Worm (Caenorhabditis elegans) whole organism, young adult: ENCODE data around the gene ZK355.3.

ENCODE experiments used
- Y53F4B.3 ChIP-seq: fragments of 200-800 bp; sonication (Bioruptor generic); IDR thresholded peaks from 2 replicates; pipeline ENCODE4 v1.3.6; 2022; ENCODE audit warnings: missing genetic modification reagents, missing genetic modification characterization, missing compliant biosample characterization
- ama-1 ChIP-seq, 3 experiments: fragments of 150-350 bp in 1 of 3; sonication (generic microtip) in 2 of 3; optimal IDR thresholded peaks; 2 replicates each; lab custom pipeline; 2014 to 2018; ENCODE audit warnings: missing biosample characterization in 2 of 3, missing genetic modification characterization in 2 of 3, missing genetic modification reagents in 2 of 3
- aptf-3 ChIP-seq: fragments of 200-800 bp; sonication (Bioruptor generic); IDR thresholded peaks from 2 replicates; pipeline ENCODE4 v1.3.6; 2022; ENCODE audit warnings: missing genetic modification characterization, missing compliant biosample characterization
- ccch-3 ChIP-seq: fragments of 200-800 bp; sonication (Bioruptor generic); optimal IDR thresholded peaks from 2 replicates; lab custom pipeline; 2018; ENCODE audit warnings: mild to moderate bottlenecking, missing genetic modification characterization, missing compliant biosample characterization
- ceh-27 ChIP-seq: fragments of 200-800 bp; sonication (Bioruptor generic); optimal IDR thresholded peaks from 2 replicates; lab custom pipeline; 2018; ENCODE audit warnings: mild to moderate bottlenecking, missing genetic modification characterization, moderate library complexity, missing compliant biosample characterization
- efl-1 ChIP-seq: fragments of 150-350 bp; optimal IDR thresholded peaks from 2 replicates; lab custom pipeline; 2014; ENCODE audit warnings: missing biosample characterization, missing genetic modification reagents, missing genetic modification characterization
- him-1 ChIP-seq: sonication (generic microtip); optimal IDR thresholded peaks from 2 replicates; lab custom pipeline; 2016; ENCODE audit warnings: missing genotype, missing genetic modification reagents, missing genetic modification characterization, missing compliant biosample characterization
- hlh-26 ChIP-seq: fragments of 200-800 bp; sonication (Bioruptor generic); conservative IDR thresholded peaks from 2 replicates; pipeline ENCODE4 v1.3.6; 2022; ENCODE audit warnings: missing genetic modification reagents, missing genetic modification characterization, missing compliant biosample characterization
- let-607 ChIP-seq, 2 experiments: fragments of 200-800 bp in 1 of 2; sonication (Bioruptor generic) in 1 of 2; sonication (generic microtip) in 1 of 2; optimal IDR thresholded peaks; 2 replicates each; lab custom pipeline; 2016 to 2018; ENCODE audit warnings: mild to moderate bottlenecking in 2 of 2, missing compliant biosample characterization in 2 of 2, missing genetic modification characterization in 2 of 2, moderate library complexity in 2 of 2, missing genotype in 1 of 2
- lin-54 ChIP-seq: fragments of 200-800 bp; sonication (Bioruptor generic); optimal IDR thresholded peaks from 2 replicates; lab custom pipeline; 2018; ENCODE audit warnings: mild to moderate bottlenecking, missing genetic modification characterization, missing compliant biosample characterization
- pha-4 ChIP-seq: fragments of 150-350 bp; sonication (generic microtip); optimal IDR thresholded peaks from 2 replicates; lab custom pipeline; 2014; ENCODE audit warnings: missing biosample characterization, missing genetic modification reagents, missing genetic modification characterization
- sdz-38 ChIP-seq: sonication (generic microtip); optimal IDR thresholded peaks from 2 replicates; lab custom pipeline; 2016; ENCODE audit warnings: missing genotype, missing genetic modification characterization, missing compliant biosample characterization
- snpc-4 ChIP-seq, 5 experiments: fragments of 150-350 bp in 1 of 5; sonication (generic microtip) in 4 of 5; optimal IDR thresholded peaks; 2 replicates each; lab custom pipeline; 2014 to 2018; ENCODE audit warnings: missing genetic modification characterization in 5 of 5, missing biosample characterization in 3 of 5, antibody characterized with exemption in 2 of 5, mild to moderate bottlenecking in 2 of 5, missing compliant biosample characterization in 2 of 5, missing genotype in 2 of 5, moderate library complexity in 2 of 5, missing genetic modification reagents in 1 of 5
- unc-62 ChIP-seq: fragments of 150-350 bp; optimal IDR thresholded peaks from 2 replicates; lab custom pipeline; 2014; ENCODE audit warnings: missing biosample characterization, missing genetic modification reagents, missing genetic modification characterization

ce11 chrII:2940747-2941146 is 13.3 kb upstream of the ZK355.3 start, which contains the start of gene irld-66:
- TF ChIP-seq unc-62 (GFP tag; lab: Kevin White, UChicago) (no peak), hlh-26 (GFP tag; lab: Robert Waterston, UW) (no peak), Y53F4B.3 (GFP tag; lab: Robert Waterston, UW) (no peak), ceh-27 (GFP tag; lab: Kevin White, UChicago) (no peak), snpc-4 (GFP tag; optimal IDR thresholded peaks at IDR 0.05; lab: Kevin White, UChicago) (no peak), snpc-4 (tag; optimal IDR thresholded peaks at IDR 0.05; lab: Kevin White, UChicago) (no peak), ama-1 (optimal IDR thresholded peaks at IDR 0.05; lab: Kevin White, UChicago) (no peak), ama-1 (GFP tag; optimal IDR thresholded peaks at IDR 0.05; lab: Kevin White, UChicago) (no peak), sdz-38 (tag; lab: Kevin White, UChicago) (no peak), ccch-3 (GFP tag; lab: Kevin White, UChicago) (no peak), efl-1 (GFP tag; lab: Kevin White, UChicago) (no peak), aptf-3 (GFP tag; lab: Robert Waterston, UW) (no peak), pha-4 (no peak), him-1 (tag; lab: Kevin White, UChicago) (no peak), let-607 (tag; optimal IDR thresholded peaks at IDR 0.05; lab: Kevin White, UChicago) (no peak), lin-54 (GFP tag; lab: Kevin White, UChicago) (no peak)
